Worm (Caenorhabditis elegans) whole organism, mixed stage, embryonic: ENCODE measurements around the gene degl-2.

Source experiments
- mep-1 ChIP-seq: fragments of 150-350 bp; optimal IDR thresholded peaks from 2 replicates; lab custom pipeline; 2017; ENCODE audit warnings: missing biosample characterization, missing genetic modification reagents, missing genetic modification characterization, inconsistent platforms
- nhr-12 ChIP-seq: fragments of 150-350 bp; optimal IDR thresholded peaks from 2 replicates; lab custom pipeline; 2014; ENCODE audit warnings: missing biosample characterization, missing genetic modification characterization
- nhr-2 ChIP-seq: fragments of 150-350 bp; optimal IDR thresholded peaks from 2 replicates; lab custom pipeline; 2014; ENCODE audit warnings: missing biosample characterization, missing genetic modification characterization
- sem-2 ChIP-seq: fragments of 200-800 bp; sonication (Bioruptor generic); optimal IDR thresholded peaks from 2 replicates; lab custom pipeline; 2018; ENCODE audit warnings: mild to moderate bottlenecking, missing genetic modification characterization, missing compliant biosample characterization
- snpc-4 ChIP-seq: fragments of 150-350 bp; optimal IDR thresholded peaks from 2 replicates; lab custom pipeline; 2014; ENCODE audit warnings: missing biosample characterization, missing genetic modification characterization
- unc-62 ChIP-seq: fragments of 150-350 bp; optimal IDR thresholded peaks from 2 replicates; lab custom pipeline; 2014; ENCODE audit warnings: missing biosample characterization, missing genetic modification reagents, missing genetic modification characterization

- no peak for TF ChIP-seq sem-2
- TF ChIP-seq nhr-12 (tag; lab: Kevin White, UChicago): no peak
- TF ChIP-seq snpc-4 (tag; lab: Kevin White, UChicago): no peak
- TF ChIP-seq mep-1 (tag; lab: Kevin White, UChicago): no peak
- TF ChIP-seq unc-62: no peak
- TF ChIP-seq nhr-2: no peak
Measured at ce11 chrIV:9648682-9649081, 5.4 kb downstream of the degl-2 start, which contains the start of gene srm-3.
